Worm (Caenorhabditis elegans) whole organism, L1 larva: Measurements from ENCODE around the gene K08D10.11.

Source experiments
- C16A3.4 ChIP-seq: fragments of 150-350 bp; optimal IDR thresholded peaks from 2 replicates; lab custom pipeline; 2014; ENCODE audit warnings: missing biosample characterization, missing genetic modification characterization
- C34B4.2 ChIP-seq: sonication (generic microtip); optimal IDR thresholded peaks from 2 replicates; lab custom pipeline; 2017; ENCODE audit warnings: mild to moderate bottlenecking, missing genetic modification characterization, missing compliant biosample characterization
- aha-1 ChIP-seq: fragments of 150-350 bp; optimal IDR thresholded peaks from 2 replicates; lab custom pipeline; 2014; ENCODE audit warnings: missing biosample characterization, missing genetic modification characterization
- alr-1 ChIP-seq: fragments of 200-800 bp; sonication (Bioruptor generic); optimal IDR thresholded peaks from 2 replicates; lab custom pipeline; 2018; ENCODE audit warnings: borderline replicate concordance, mild to moderate bottlenecking, missing genetic modification characterization, missing compliant biosample characterization
- ceh-63 ChIP-seq: fragments of 200-800 bp; sonication (Bioruptor generic); optimal IDR thresholded peaks from 2 replicates; lab custom pipeline; 2018; ENCODE audit warnings: mild to moderate bottlenecking, missing genetic modification characterization, missing compliant biosample characterization
- ceh-90 ChIP-seq: sonication (generic microtip); optimal IDR thresholded peaks from 2 replicates; lab custom pipeline; 2016; ENCODE audit warnings: missing genetic modification characterization, missing compliant biosample characterization
- dsc-1 ChIP-seq: sonication (generic microtip); optimal IDR thresholded peaks from 2 replicates; lab custom pipeline; 2016; ENCODE audit warnings: mild to moderate bottlenecking, missing genetic modification characterization, missing compliant biosample characterization
- efl-3 ChIP-seq: fragments of 200-800 bp; sonication (Bioruptor generic); optimal IDR thresholded peaks from 2 replicates; lab custom pipeline; 2018; ENCODE audit warnings: mild to moderate bottlenecking, missing genetic modification characterization, missing compliant biosample characterization
- egl-13 ChIP-seq: sonication (generic microtip); optimal IDR thresholded peaks from 2 replicates; lab custom pipeline; 2016; ENCODE audit warnings: missing genotype, missing genetic modification reagents, missing genetic modification characterization, missing compliant biosample characterization
- egl-27 ChIP-seq, 2 experiments: fragments of 150-350 bp in 1 of 2; sonication (generic microtip); optimal IDR thresholded peaks; 3 replicates each; lab custom pipeline; 2017 to 2018; ENCODE audit warnings: missing biosample characterization in 2 of 2, missing genetic modification characterization in 2 of 2, missing genetic modification reagents in 2 of 2
- elt-2 ChIP-seq: sonication (generic microtip); optimal IDR thresholded peaks from 2 replicates; lab custom pipeline; 2016; ENCODE audit warnings: missing genetic modification characterization, mild to moderate bottlenecking, inconsistent platforms, missing compliant biosample characterization, missing genetic modification reagents
- ets-5 ChIP-seq: fragments of 200-800 bp; sonication (Bioruptor generic); IDR thresholded peaks from 2 replicates; pipeline ENCODE4 v1.3.6; 2022; ENCODE audit warnings: missing genetic modification characterization, missing compliant biosample characterization
- grh-1 ChIP-seq: fragments of 200-800 bp; sonication (Bioruptor generic); IDR thresholded peaks from 2 replicates; pipeline ENCODE4 v1.3.6; 2022; ENCODE audit warnings: missing genetic modification reagents, missing genetic modification characterization, missing compliant biosample characterization
- hlh-17 ChIP-seq: fragments of 200-800 bp; sonication (Bioruptor generic); optimal IDR thresholded peaks from 2 replicates; lab custom pipeline; 2018; ENCODE audit warnings: missing genetic modification characterization, mild to moderate bottlenecking, missing compliant biosample characterization, moderate library complexity, borderline replicate concordance
- isw-1 ChIP-seq: fragments of 200-800 bp; sonication (Bioruptor generic); IDR thresholded peaks from 2 replicates; pipeline ENCODE4 v1.3.6; 2022; ENCODE audit warnings: missing genetic modification characterization, missing compliant biosample characterization
- jun-1 ChIP-seq: fragments of 150-350 bp; optimal IDR thresholded peaks from 2 replicates; lab custom pipeline; 2014; ENCODE audit warnings: missing biosample characterization, missing genetic modification reagents, missing genetic modification characterization
- lin-13 ChIP-seq: fragments of 150-350 bp; optimal IDR thresholded peaks from 2 replicates; lab custom pipeline; 2014; ENCODE audit warnings: missing biosample characterization, missing genetic modification reagents, missing genetic modification characterization
- lin-15B ChIP-seq: fragments of 150-350 bp; sonication (generic microtip); optimal IDR thresholded peaks from 3 replicates; lab custom pipeline; 2014; ENCODE audit warnings: missing biosample characterization, missing genetic modification characterization
- mab-9 ChIP-seq: fragments of 200-800 bp; sonication (Bioruptor generic); IDR thresholded peaks from 2 replicates; pipeline ENCODE4 v1.3.6; 2022; ENCODE audit warnings: missing genetic modification reagents, missing genetic modification characterization, missing compliant biosample characterization
- mdl-1 ChIP-seq, 2 experiments: fragments of 150-350 bp; optimal IDR thresholded peaks; 2 replicates each; lab custom pipeline; 2014 to 2017; ENCODE audit warnings: missing biosample characterization in 2 of 2, missing genetic modification characterization in 2 of 2, inconsistent platforms in 1 of 2
- mef-2 ChIP-seq: fragments of 150-350 bp; optimal IDR thresholded peaks from 2 replicates; lab custom pipeline; 2014; ENCODE audit warnings: missing biosample characterization, missing genetic modification characterization
- mep-1 ChIP-seq: fragments of 150-350 bp; optimal IDR thresholded peaks from 2 replicates; lab custom pipeline; 2014; ENCODE audit warnings: missing biosample characterization, missing genetic modification characterization
- nhr-11 ChIP-seq: fragments of 150-350 bp; optimal IDR thresholded peaks from 2 replicates; lab custom pipeline; 2014; ENCODE audit warnings: missing biosample characterization, missing genetic modification characterization
- nhr-12 ChIP-seq: sonication (generic microtip); optimal IDR thresholded peaks from 2 replicates; lab custom pipeline; 2017; ENCODE audit warnings: missing biosample characterization, missing genetic modification characterization
- nhr-19 ChIP-seq: fragments of 200-800 bp; sonication (Bioruptor generic); conservative IDR thresholded peaks from 2 replicates; pipeline ENCODE4 v1.3.6; 2022; ENCODE audit warnings: missing genetic modification characterization, missing compliant biosample characterization
- nhr-20 ChIP-seq: sonication (generic microtip); optimal IDR thresholded peaks from 2 replicates; lab custom pipeline; 2016; ENCODE audit warnings: mild to moderate bottlenecking, missing genetic modification characterization, missing compliant biosample characterization
- nhr-237 ChIP-seq: fragments of 150-350 bp; optimal IDR thresholded peaks from 2 replicates; lab custom pipeline; 2014; ENCODE audit warnings: missing biosample characterization, missing genetic modification characterization
- nhr-28 ChIP-seq: fragments of 150-350 bp; optimal IDR thresholded peaks from 2 replicates; lab custom pipeline; 2014; ENCODE audit warnings: missing biosample characterization, missing genetic modification characterization
- nhr-47 ChIP-seq: sonication (generic microtip); optimal IDR thresholded peaks from 2 replicates; lab custom pipeline; 2016; ENCODE audit warnings: mild to moderate bottlenecking, missing genetic modification characterization, moderate library complexity, missing compliant biosample characterization
- nhr-76 ChIP-seq: sonication (generic microtip); optimal IDR thresholded peaks from 2 replicates; lab custom pipeline; 2017; ENCODE audit warnings: missing biosample characterization, missing genetic modification characterization
- nhr-85 ChIP-seq: sonication (generic microtip); peaks from one replicate; lab custom pipeline; 2016; ENCODE audit warnings: missing genetic modification characterization, inconsistent platforms, missing compliant biosample characterization
- nhr-90 ChIP-seq: sonication (generic microtip); optimal IDR thresholded peaks from 2 replicates; lab custom pipeline; 2016; ENCODE audit warnings: mild to moderate bottlenecking, missing genetic modification characterization, missing compliant biosample characterization; ENCODE audit not compliant: poor library complexity
- pag-3 ChIP-seq: sonication (generic microtip); optimal IDR thresholded peaks from 2 replicates; lab custom pipeline; 2017; ENCODE audit warnings: missing genetic modification characterization, mild to moderate bottlenecking, missing compliant biosample characterization, antibody characterized with exemption, borderline replicate concordance; ENCODE audit not compliant: insufficient read depth
- rnt-1 ChIP-seq: sonication (generic microtip); optimal IDR thresholded peaks from 2 replicates; lab custom pipeline; 2016; ENCODE audit warnings: mild to moderate bottlenecking, missing genetic modification characterization, moderate library complexity, missing compliant biosample characterization
- skn-1 ChIP-seq: fragments of 150-350 bp; optimal IDR thresholded peaks from 2 replicates; lab custom pipeline; 2014; ENCODE audit warnings: missing biosample characterization, missing genetic modification characterization
- snu-23 ChIP-seq: sonication (generic microtip); optimal IDR thresholded peaks from 2 replicates; lab custom pipeline; 2016; ENCODE audit warnings: missing genetic modification characterization, missing compliant biosample characterization
- swsn-7 ChIP-seq: sonication (generic microtip); optimal IDR thresholded peaks from 2 replicates; lab custom pipeline; 2016; ENCODE audit warnings: missing genetic modification characterization, missing compliant biosample characterization
- tbx-2 ChIP-seq: sonication (generic microtip); optimal IDR thresholded peaks from 2 replicates; lab custom pipeline; 2016; ENCODE audit warnings: missing genetic modification characterization, missing compliant biosample characterization
- unc-130 ChIP-seq: fragments of 150-350 bp; optimal IDR thresholded peaks from 2 replicates; lab custom pipeline; 2017; ENCODE audit warnings: missing biosample characterization, missing genetic modification characterization, inconsistent platforms
- unc-30 ChIP-seq: sonication (generic microtip); optimal IDR thresholded peaks from 2 replicates; lab custom pipeline; 2017; ENCODE audit warnings: missing biosample characterization, missing genetic modification characterization
- unc-86 ChIP-seq: sonication (generic microtip); optimal IDR thresholded peaks from 2 replicates; lab custom pipeline; 2016; ENCODE audit warnings: missing genetic modification characterization, missing compliant biosample characterization
- unc-98 ChIP-seq: fragments of 200-800 bp; sonication (Bioruptor generic); IDR thresholded peaks from 2 replicates; pipeline ENCODE4 v1.3.6; 2022; ENCODE audit warnings: missing genetic modification characterization, missing compliant biosample characterization
- vab-15 ChIP-seq: sonication (generic microtip); optimal IDR thresholded peaks from 2 replicates; lab custom pipeline; 2017; ENCODE audit warnings: missing genotype, mild to moderate bottlenecking, missing genetic modification characterization, missing compliant biosample characterization
- xbp-1 ChIP-seq: sonication (generic microtip); optimal IDR thresholded peaks from 2 replicates; lab custom pipeline; 2016; ENCODE audit warnings: missing genetic modification characterization, missing compliant biosample characterization
- zag-1 ChIP-seq: fragments of 150-350 bp; optimal IDR thresholded peaks from 2 replicates; lab custom pipeline; 2014; ENCODE audit warnings: missing biosample characterization, missing genetic modification characterization
- zip-4 ChIP-seq: fragments of 200-800 bp; sonication (Bioruptor generic); optimal IDR thresholded peaks from 2 replicates; lab custom pipeline; 2018; ENCODE audit warnings: mild to moderate bottlenecking, missing genetic modification characterization, moderate library complexity, missing compliant biosample characterization
- ztf-11 ChIP-seq, 2 experiments: sonication (generic microtip); optimal IDR thresholded peaks; 2 replicates each; lab custom pipeline; 2016 to 2017; ENCODE audit warnings: missing genetic modification characterization in 2 of 2, missing biosample characterization in 1 of 2, missing compliant biosample characterization in 1 of 2

K08D10.11 gene

ce11 chrIV:4173789-4174188 is 12.2 kb downstream of the K08D10.11 start, which contains the start of gene rnp-3:
Gene rnp-3 (plus strand): TSS chrIV:4174089.
- TF ChIP-seq grh-1 (GFP tag; lab: Robert Waterston, UW) (no peak), zag-1 (tag; lab: Kevin White, UChicago) (no peak), mdl-1 (tag; optimal IDR thresholded peaks at IDR 0.05; lab: Kevin White, UChicago) (no peak), unc-98 (GFP tag; lab: Robert Waterston, UW) (no peak), nhr-12 (tag; lab: Kevin White, UChicago) (no peak), lin-15B (tag; lab: Kevin White, UChicago) (no peak), mep-1 (tag; lab: Kevin White, UChicago) (no peak), zip-4 (GFP tag; lab: Kevin White, UChicago) (no peak), egl-27 (tag; optimal IDR thresholded peaks at IDR 0.05; lab: Kevin White, UChicago) (no peak), nhr-28 (tag; lab: Kevin White, UChicago) (no peak), swsn-7 (no peak), lin-13 (no peak), efl-3 (no peak), isw-1 (GFP tag; lab: Robert Waterston, UW) (no peak), C16A3.4 (tag; lab: Kevin White, UChicago) (no peak), jun-1 (no peak)

ce11 chrIV:4172242-4172641 is 13.8 kb downstream of the K08D10.11 start:
- TF ChIP-seq ceh-90 (tag; lab: Kevin White, UChicago) (no peak), mab-9 (no peak)

ce11 chrIV:4171531-4172163 is 14.4 kb downstream of the K08D10.11 start, which contains the start of the genes K08D10.13 and rnp-2:
Gene K08D10.13 (minus strand): TSS chrIV:4171581.
Gene rnp-2 (plus strand): TSS chrIV:4172076.
- no peak for TF ChIP-seq C34B4.2 (tag; lab: Kevin White, UChicago)
- TF ChIP-seq rnt-1 = peak; percentile 88
- TF ChIP-seq zag-1 (tag; lab: Kevin White, UChicago) = no peak
- TF ChIP-seq elt-2 = no peak
- no peak for TF ChIP-seq snu-23
- peak; percentile 60 for TF ChIP-seq tbx-2 (tag; lab: Kevin White, UChicago)
- TF ChIP-seq mef-2 = no peak
- no peak for TF ChIP-seq dsc-1 (tag; lab: Kevin White, UChicago)
- TF ChIP-seq isw-1 (GFP tag; lab: Robert Waterston, UW) = peak; percentile 29
- TF ChIP-seq unc-30 (tag; lab: Kevin White, UChicago) = no peak
- TF ChIP-seq ztf-11 (tag; optimal IDR thresholded peaks at IDR 0.05; lab: Kevin White, UChicago) = peak in 1 of 2 experiments; percentile 59
- no peak for TF ChIP-seq alr-1 (tag; lab: Kevin White, UChicago)
- TF ChIP-seq nhr-76 (tag; lab: Kevin White, UChicago) = no peak
- no peak for TF ChIP-seq grh-1 (GFP tag; lab: Robert Waterston, UW)
- TF ChIP-seq ets-5 = no peak
- peak; percentile 28 for TF ChIP-seq C16A3.4 (tag; lab: Kevin White, UChicago)
- TF ChIP-seq unc-86 (tag; lab: Kevin White, UChicago) = no peak
- peak; percentile 59 for TF ChIP-seq nhr-90 (tag; lab: Kevin White, UChicago)
- TF ChIP-seq ceh-63 = no peak
- TF ChIP-seq zip-4 (GFP tag; lab: Kevin White, UChicago) = no peak
- TF ChIP-seq egl-13 (tag; lab: Kevin White, UChicago) = peak; percentile 18
- TF ChIP-seq swsn-7 = peak; percentile 54
- TF ChIP-seq nhr-85 (tag; lab: Kevin White, UChicago) = peak; percentile 84
- no peak for TF ChIP-seq nhr-237 (tag; lab: Kevin White, UChicago)
- TF ChIP-seq nhr-11 (tag; lab: Kevin White, UChicago) = no peak
- peak; percentile 59 for TF ChIP-seq xbp-1 (tag; lab: Kevin White, UChicago)
- TF ChIP-seq skn-1 (tag; lab: Kevin White, UChicago) = no peak
- TF ChIP-seq pag-3 (tag; lab: Kevin White, UChicago) = no peak
- peak; percentile 79 for TF ChIP-seq ceh-90 (tag; lab: Kevin White, UChicago)
- TF ChIP-seq nhr-19 = no peak; the same call in 1 of the 2 replicates
- no peak for TF ChIP-seq aha-1 (tag; lab: Kevin White, UChicago)
- no peak for TF ChIP-seq nhr-28 (tag; lab: Kevin White, UChicago)
- TF ChIP-seq egl-27 (tag; optimal IDR thresholded peaks at IDR 0.05; lab: Kevin White, UChicago) = no peak
- no peak for TF ChIP-seq hlh-17 (GFP tag; lab: Kevin White, UChicago)
- TF ChIP-seq unc-130 (tag; lab: Kevin White, UChicago) = peak; percentile 22
- peak; percentile 27 for TF ChIP-seq nhr-20 (tag; lab: Kevin White, UChicago)
- no peak for TF ChIP-seq vab-15 (tag; lab: Kevin White, UChicago)
- TF ChIP-seq nhr-47 (tag; lab: Kevin White, UChicago) = peak; percentile 66
